Worm (Caenorhabditis elegans): ENCODE data around the gene F37A8.5.

- TF ChIP-seq klf-2 (GFP tag; conservative IDR thresholded peaks at IDR 0.05): no peak
- no peak for TF ChIP-seq ztf-23 (GFP tag; IDR thresholded peaks at IDR 0.05)
- no peak for TF ChIP-seq flt-1 (GFP tag; IDR thresholded peaks at IDR 0.05)
- no peak for TF ChIP-seq med-1 (GFP tag; optimal IDR thresholded peaks at IDR 0.05; ENCODE audit: insufficient read depth)
- TF ChIP-seq tab-1 (GFP tag; IDR thresholded peaks at IDR 0.05): no peak
Measured at ce11 chrIII:3928136-3928535, 28.3 kb upstream of the F37A8.5 start, which contains the start of gene F37A8.1.
